Fruit fly (Drosophila melanogaster) whole organism, embryonic: ENCODE measurements around the gene CG13390.

Source experiments
- BtbVII ChIP-seq: fragments of 200-800 bp; sonication (Bioruptor generic); optimal IDR thresholded peaks from 3 replicates; lab custom pipeline; 2017; ENCODE audit warnings: missing biosample characterization, mild to moderate bottlenecking, missing genetic modification characterization
- CG10462 ChIP-seq: fragments of 200-800 bp; sonication (Bioruptor generic); optimal IDR thresholded peaks from 2 replicates; lab custom pipeline; 2016; ENCODE audit warnings: missing biosample characterization, missing genetic modification characterization
- CG10543 ChIP-seq: fragments of 200-800 bp; sonication (Bioruptor generic); optimal IDR thresholded peaks from 3 replicates; lab custom pipeline; 2017; ENCODE audit warnings: missing biosample characterization, mild to moderate bottlenecking, missing genetic modification characterization, moderate library complexity
- CG11695 ChIP-seq: fragments of 200-800 bp; sonication (Bioruptor generic); IDR thresholded peaks from 3 replicates; pipeline ENCODE4 v1.3.6; 2022; ENCODE audit warnings: missing biosample characterization, missing genetic modification characterization
- CG14667 ChIP-seq: fragments of 200-800 bp; sonication (Bioruptor generic); IDR thresholded peaks from 2 replicates; pipeline ENCODE4 v1.3.6; 2022; ENCODE audit warnings: missing biosample characterization, missing genetic modification characterization
- CG15011 ChIP-seq: fragments of 200-800 bp; sonication (Bioruptor generic); optimal IDR thresholded peaks from 3 replicates; lab custom pipeline; 2018; ENCODE audit warnings: missing biosample characterization, mild to moderate bottlenecking, missing genetic modification characterization
- CG15479 ChIP-seq: fragments of 200-800 bp; sonication (Bioruptor generic); optimal IDR thresholded peaks from 3 replicates; lab custom pipeline; 2019; ENCODE audit warnings: missing biosample characterization, mild to moderate bottlenecking, missing genetic modification characterization, moderate library complexity
- CG15696 ChIP-seq: fragments of 200-800 bp; sonication (Bioruptor generic); optimal IDR thresholded peaks from 2 replicates; lab custom pipeline; 2019; ENCODE audit warnings: missing biosample characterization, mild to moderate bottlenecking, missing genetic modification characterization, moderate library complexity
- CG1602 ChIP-seq: fragments of 200-800 bp; sonication (Bioruptor generic); optimal IDR thresholded peaks from 3 replicates; lab custom pipeline; 2016; ENCODE audit warnings: missing biosample characterization, missing genetic modification characterization
- CG16779 ChIP-seq: fragments of 200-800 bp; sonication (Bioruptor generic); IDR thresholded peaks from 2 replicates; pipeline ENCODE4 v1.3.6; 2022; ENCODE audit warnings: missing biosample characterization, missing genetic modification characterization
- CG17186 ChIP-seq: fragments of 200-800 bp; sonication (Bioruptor generic); optimal IDR thresholded peaks from 3 replicates; lab custom pipeline; 2017; ENCODE audit warnings: missing biosample characterization, missing genetic modification reagents, missing genetic modification characterization
- CG17359 ChIP-seq: fragments of 200-800 bp; sonication (Bioruptor generic); optimal IDR thresholded peaks from 3 replicates; lab custom pipeline; 2018; ENCODE audit warnings: missing biosample characterization, mild to moderate bottlenecking, missing genetic modification characterization, moderate library complexity
- CG2678 ChIP-seq: fragments of 200-800 bp; sonication (Bioruptor generic); optimal IDR thresholded peaks from 3 replicates; lab custom pipeline; 2019; ENCODE audit warnings: missing biosample characterization, mild to moderate bottlenecking, missing genetic modification characterization, moderate library complexity
- CG2889 ChIP-seq: fragments of 200-800 bp; sonication (Bioruptor generic); IDR thresholded peaks from 3 replicates; pipeline ENCODE4 v1.3.6; 2022; ENCODE audit warnings: missing biosample characterization, missing genetic modification characterization
- CG3065 ChIP-seq: fragments of 200-800 bp; sonication (Bioruptor generic); optimal IDR thresholded peaks from 2 replicates; lab custom pipeline; 2016; ENCODE audit warnings: missing biosample characterization, missing genetic modification characterization
- CG34376 ChIP-seq: fragments of 200-800 bp; sonication (Bioruptor generic); optimal IDR thresholded peaks from 2 replicates; lab custom pipeline; 2018; ENCODE audit warnings: missing biosample characterization, mild to moderate bottlenecking, missing genetic modification characterization
- CG3995 ChIP-seq: fragments of 200-800 bp; sonication (Bioruptor generic); optimal IDR thresholded peaks from 3 replicates; lab custom pipeline; 2016; ENCODE audit warnings: missing biosample characterization, missing genetic modification characterization
- CG6254 ChIP-seq: fragments of 200-800 bp; sonication (Bioruptor generic); optimal IDR thresholded peaks from 3 replicates; lab custom pipeline; 2017; ENCODE audit warnings: mild to moderate bottlenecking, missing biosample characterization, missing genetic modification reagents, missing genetic modification characterization
- CG6272 ChIP-seq: fragments of 200-800 bp; sonication (Bioruptor generic); IDR thresholded peaks from 2 replicates; pipeline ENCODE4 v1.3.6; 2022; ENCODE audit warnings: missing biosample characterization, missing genetic modification characterization
- CG6765 ChIP-seq: fragments of 200-800 bp; sonication (Bioruptor generic); optimal IDR thresholded peaks from 3 replicates; lab custom pipeline; 2017; ENCODE audit warnings: missing biosample characterization, mild to moderate bottlenecking, missing genetic modification characterization
- CG6813 ChIP-seq: fragments of 200-800 bp; sonication (Bioruptor generic); optimal IDR thresholded peaks from 2 replicates; lab custom pipeline; 2017; ENCODE audit warnings: missing biosample characterization, missing genetic modification characterization, mild to moderate bottlenecking, moderate library complexity, missing genetic modification reagents
- CG8281 ChIP-seq: fragments of 200-800 bp; sonication (Bioruptor generic); optimal IDR thresholded peaks from 2 replicates; lab custom pipeline; 2018; ENCODE audit warnings: missing biosample characterization, mild to moderate bottlenecking, missing genetic modification characterization, moderate library complexity
- CG9609 ChIP-seq: fragments of 200-800 bp; sonication (Bioruptor generic); optimal IDR thresholded peaks from 3 replicates; lab custom pipeline; 2016; ENCODE audit warnings: missing biosample characterization, missing genetic modification characterization
- Dbx ChIP-seq: fragments of 200-800 bp; sonication (Bioruptor generic); IDR thresholded peaks from 3 replicates; pipeline ENCODE4 v1.3.6; 2022; ENCODE audit warnings: missing biosample characterization, missing genetic modification characterization
- Dll ChIP-seq: fragments of 200-800 bp; sonication (Bioruptor generic); IDR thresholded peaks from 4 replicates; pipeline ENCODE4 v1.3.6; 2022; ENCODE audit warnings: missing biosample characterization, missing genetic modification characterization; ENCODE audit not compliant: partially characterized antibody
- GATAe ChIP-seq: fragments of 200-800 bp; sonication (Bioruptor generic); conservative IDR thresholded peaks from 2 replicates; pipeline ENCODE4 v1.3.6; 2022; ENCODE audit warnings: missing biosample characterization, missing genetic modification characterization
- HHEX ChIP-seq: fragments of 200-800 bp; sonication (Bioruptor generic); optimal IDR thresholded peaks from 3 replicates; lab custom pipeline; 2017; ENCODE audit warnings: missing biosample characterization, mild to moderate bottlenecking, missing genetic modification characterization, missing genetic modification reagents
- HLH3B ChIP-seq: fragments of 200-800 bp; sonication (Bioruptor generic); IDR thresholded peaks from 2 replicates; pipeline ENCODE4 v1.3.6; 2022; ENCODE audit warnings: missing biosample characterization, missing genetic modification characterization
- HLH4C ChIP-seq: fragments of 200-800 bp; sonication (Bioruptor generic); IDR thresholded peaks from 3 replicates; pipeline ENCODE4 v1.3.6; 2022; ENCODE audit warnings: missing biosample characterization, missing genetic modification characterization; ENCODE audit not compliant: partially characterized antibody
- HLH54F ChIP-seq: fragments of 200-800 bp; sonication (Bioruptor generic); optimal IDR thresholded peaks from 3 replicates; lab custom pipeline; 2016; ENCODE audit warnings: missing biosample characterization, missing genetic modification characterization
- Hr51 ChIP-seq, 2 experiments: fragments of 200-800 bp; sonication (Bioruptor generic); optimal IDR thresholded peaks; 2 replicates in 1 of 2; 3 replicates in 1 of 2; lab custom pipeline; 2016 to 2018; ENCODE audit warnings: missing biosample characterization in 2 of 2, missing genetic modification characterization in 2 of 2, mild to moderate bottlenecking in 1 of 2, moderate library complexity in 1 of 2
- Ptx1 ChIP-seq: fragments of 200-800 bp; sonication (Bioruptor generic); IDR thresholded peaks from 2 replicates; pipeline ENCODE4 v1.3.6; 2022; ENCODE audit warnings: missing biosample characterization, missing genetic modification characterization
- Rx ChIP-seq: fragments of 200-800 bp; sonication (Bioruptor generic); IDR thresholded peaks from 2 replicates; pipeline ENCODE4 v1.3.6; 2022; ENCODE audit warnings: missing biosample characterization, missing genetic modification characterization
- Scr ChIP-seq: fragments of 200-800 bp; sonication (Bioruptor generic); IDR thresholded peaks from 2 replicates; pipeline ENCODE4 v1.3.6; 2022; ENCODE audit warnings: missing biosample characterization, missing genetic modification characterization; ENCODE audit not compliant: partially characterized antibody
- Trl ChIP-seq, 3 experiments: fragments of >200 bp in 2 of 3; fragments of 200-800 bp in 1 of 3; sonication (Bioruptor generic) in 1 of 3; optimal IDR thresholded peaks; 2 replicates in 1 of 3; 3 replicates in 2 of 3; lab custom pipeline; 2016 to 2017; ENCODE audit warnings: missing biosample characterization in 1 of 3, missing genetic modification characterization in 1 of 3
- Xbp1 ChIP-seq: fragments of 200-800 bp; sonication (Bioruptor generic); optimal IDR thresholded peaks from 3 replicates; lab custom pipeline; 2016; ENCODE audit warnings: missing biosample characterization, mild to moderate bottlenecking, missing genetic modification characterization
- cg ChIP-seq: fragments of 200-800 bp; sonication (Bioruptor generic); optimal IDR thresholded peaks from 3 replicates; lab custom pipeline; 2019; ENCODE audit warnings: missing biosample characterization, mild to moderate bottlenecking, missing genetic modification characterization, moderate library complexity
- ci ChIP-seq: fragments of 200-800 bp; sonication (Bioruptor generic); IDR thresholded peaks from 3 replicates; pipeline ENCODE4 v1.3.6; 2022; ENCODE audit warnings: missing biosample characterization, missing genetic modification characterization
- dm ChIP-seq: fragments of 200-800 bp; sonication (Bioruptor generic); optimal IDR thresholded peaks from 3 replicates; lab custom pipeline; 2016; ENCODE audit warnings: missing biosample characterization, missing genetic modification characterization
- ems ChIP-seq: fragments of 200-800 bp; sonication (Bioruptor generic); optimal IDR thresholded peaks from 3 replicates; lab custom pipeline; 2016; ENCODE audit warnings: missing biosample characterization, missing genetic modification characterization
- fd64A ChIP-seq: fragments of 200-800 bp; sonication (Bioruptor generic); optimal IDR thresholded peaks from 3 replicates; lab custom pipeline; 2018; ENCODE audit warnings: missing biosample characterization, mild to moderate bottlenecking, missing genetic modification characterization
- fd96Cb ChIP-seq: fragments of 200-800 bp; sonication (Bioruptor generic); optimal IDR thresholded peaks from 2 replicates; lab custom pipeline; 2018; ENCODE audit warnings: missing biosample characterization, mild to moderate bottlenecking, missing genetic modification characterization, moderate library complexity
- gsb-n ChIP-seq: fragments of 200-800 bp; sonication (Bioruptor generic); optimal IDR thresholded peaks from 3 replicates; lab custom pipeline; 2018; ENCODE audit warnings: missing biosample characterization, mild to moderate bottlenecking, missing genetic modification characterization
- hbn ChIP-seq: fragments of 200-800 bp; sonication (Bioruptor generic); IDR thresholded peaks from 2 replicates; pipeline ENCODE4 v1.3.6; 2022; ENCODE audit warnings: missing biosample characterization, missing genetic modification characterization; ENCODE audit not compliant: partially characterized antibody
- otp ChIP-seq: fragments of 200-800 bp; sonication (Bioruptor generic); IDR thresholded peaks from 3 replicates; pipeline ENCODE4, ENCODE4 v1.3.6; 2022; ENCODE audit warnings: missing biosample characterization, missing genetic modification characterization
- pita ChIP-seq: fragments of 200-800 bp; sonication (Bioruptor generic); optimal IDR thresholded peaks from 2 replicates; lab custom pipeline; 2017; ENCODE audit warnings: missing biosample characterization, mild to moderate bottlenecking, missing genetic modification characterization
- ranshi ChIP-seq: fragments of 200-800 bp; sonication (Bioruptor generic); IDR thresholded peaks from 2 replicates; pipeline ENCODE4 v1.3.6; 2022; ENCODE audit warnings: missing biosample characterization, missing genetic modification characterization
- run ChIP-seq: fragments of 200-800 bp; sonication (Bioruptor generic); optimal IDR thresholded peaks from 3 replicates; lab custom pipeline; 2018; ENCODE audit warnings: missing biosample characterization, mild to moderate bottlenecking, missing genetic modification characterization
- tgo ChIP-seq: fragments of 200-800 bp; sonication (Bioruptor generic); IDR thresholded peaks from 3 replicates; pipeline ENCODE4 v1.3.6; 2022; ENCODE audit warnings: missing biosample characterization, missing genetic modification characterization

CG13390 gene

dm6 chr2L:8382646-8383045 is 6.0 kb upstream of the CG13390 start, which contains the start of the genes CG13392 and Rcd4 (continued):
- TF ChIP-seq fd96Cb (tag; lab: Kevin White, UChicago) (no peak), CG3065 (GFP tag; lab: Kevin White, UChicago) (no peak), CG6254 (GFP tag; lab: Kevin White, UChicago) (peak; percentile 24), pita (GFP tag; lab: Kevin White, UChicago) (no peak), hbn (GFP tag; lab: Robert Waterston, UW) (peak; percentile 53; the same call in 1 of the 2 replicates), HLH54F (GFP tag; lab: Kevin White, UChicago) (peak; percentile 81), dm (GFP tag; lab: Kevin White, UChicago) (peak; percentile 48), CG15011 (GFP tag; lab: Kevin White, UChicago) (no peak), otp (GFP tag; lab: Robert Waterston, UW) (peak; percentile 50; the same call in 2 of the 3 replicates), Dll (GFP tag; lab: Robert Waterston, UW) (peak; percentile 63; the same call in 2 of the 4 replicates), tgo (GFP tag; lab: Robert Waterston, UW) (0 out of 3 replicates have a peak, but pooled peaks have one; percentile 20), HLH4C (GFP tag; lab: Robert Waterston, UW) (peak; percentile 35; the same call in 1 of the 3 replicates), Trl (optimal IDR thresholded peaks at IDR 0.05; lab: Kevin White, UChicago) (no peak), Trl (GFP tag; optimal IDR thresholded peaks at IDR 0.05; lab: Kevin White, UChicago) (peak; percentile 75), CG6272 (no peak), CG17359 (peak; percentile 56), Dbx (peak; percentile 71), Rx (no peak), Hr51 (GFP tag; optimal IDR thresholded peaks at IDR 0.05; lab: Kevin White, UChicago) (peak; percentile 20 to 76), ranshi (GFP tag; lab: Robert Waterston, UW) (peak; percentile 67), Ptx1 (GFP tag; lab: Robert Waterston, UW) (peak; percentile 62), fd64A (GFP tag; lab: Kevin White, UChicago) (no peak), gsb-n (tag; lab: Kevin White, UChicago) (peak; percentile 21), CG10543 (GFP tag; lab: Kevin White, UChicago) (peak; percentile 61), CG6765 (GFP tag; lab: Kevin White, UChicago) (peak; percentile 32), ci (GFP tag; lab: Robert Waterston, UW) (peak; percentile 68; the same call in 2 of the 3 replicates), CG11695 (GFP tag; lab: Robert Waterston, UW) (no peak; the same call in 2 of the 3 replicates), Scr (GFP tag; lab: Robert Waterston, UW) (peak; percentile 64), CG8281 (tag; lab: Kevin White, UChicago) (no peak), run (tag; lab: Kevin White, UChicago) (peak; percentile 1), CG2889 (GFP tag; lab: Robert Waterston, UW) (no peak), CG14667 (GFP tag; lab: Robert Waterston, UW) (no peak), BtbVII (GFP tag; lab: Kevin White, UChicago) (no peak), CG3995 (GFP tag; lab: Kevin White, UChicago) (peak; percentile 66), CG15479 (GFP tag; lab: Kevin White, UChicago) (no peak), CG10462 (GFP tag; lab: Kevin White, UChicago) (no peak), ems (GFP tag; lab: Kevin White, UChicago) (peak; percentile 67), CG1602 (peak; percentile 7), CG16779 (GFP tag; lab: Robert Waterston, UW) (peak; percentile 84), HLH3B (GFP tag; lab: Robert Waterston, UW) (peak; percentile 48; the same call in 1 of the 2 replicates), cg (no peak), HHEX (GFP tag; lab: Kevin White, UChicago) (peak; percentile 56), CG34376 (GFP tag; lab: Kevin White, UChicago) (peak; percentile 66), CG17186 (peak; percentile 60), GATAe (GFP tag; lab: Robert Waterston, UW) (no peak), CG6813 (GFP tag; lab: Kevin White, UChicago) (peak; percentile 45), CG2678 (tag; lab: Kevin White, UChicago) (peak; percentile 44), Xbp1 (GFP tag; lab: Kevin White, UChicago) (peak; percentile 65), CG9609 (GFP tag; lab: Kevin White, UChicago) (peak; percentile 74), CG15696 (tag; lab: Kevin White, UChicago) (no peak)
